Worm (Caenorhabditis elegans) whole organism, early embryonic: ENCODE measurements around the gene K06H6.4.

Experiments used
- B0310.2 ChIP-seq: sonication (generic microtip); optimal IDR thresholded peaks from 2 replicates; lab custom pipeline; 2016; ENCODE audit warnings: mild to moderate bottlenecking, missing genetic modification characterization, missing compliant biosample characterization
- F13C5.2 ChIP-seq: sonication (generic microtip); optimal IDR thresholded peaks from 2 replicates; lab custom pipeline; 2017; ENCODE audit warnings: mild to moderate bottlenecking, missing genetic modification characterization, inconsistent platforms, missing compliant biosample characterization
- aly-1 ChIP-seq: sonication (generic microtip); optimal IDR thresholded peaks from 2 replicates; lab custom pipeline; 2016; ENCODE audit warnings: missing genetic modification characterization, missing compliant biosample characterization
- ama-1 ChIP-seq: fragments of 150-350 bp; optimal IDR thresholded peaks from 2 replicates; lab custom pipeline; 2014
- ceh-13 ChIP-seq: fragments of 200-800 bp; sonication (Bioruptor generic); optimal IDR thresholded peaks from 2 replicates; lab custom pipeline; 2018; ENCODE audit warnings: mild to moderate bottlenecking, missing genetic modification characterization, missing compliant biosample characterization
- ceh-36 ChIP-seq: sonication (generic microtip); optimal IDR thresholded peaks from 2 replicates; lab custom pipeline; 2016; ENCODE audit warnings: missing genetic modification characterization, inconsistent platforms, missing compliant biosample characterization
- ets-7 ChIP-seq: sonication (generic microtip); optimal IDR thresholded peaks from 2 replicates; lab custom pipeline; 2016; ENCODE audit warnings: missing genotype, missing genetic modification characterization, missing compliant biosample characterization
- flt-1 ChIP-seq: fragments of 200-800 bp; sonication (Bioruptor generic); IDR thresholded peaks from 2 replicates; pipeline ENCODE4 v1.3.6; 2022; ENCODE audit warnings: missing genetic modification characterization, missing compliant biosample characterization
- hmbx-1 ChIP-seq: sonication (generic microtip); optimal IDR thresholded peaks from 2 replicates; lab custom pipeline; 2016; ENCODE audit warnings: mild to moderate bottlenecking, missing genetic modification characterization, missing compliant biosample characterization
- hmg-4 ChIP-seq: fragments of 200-800 bp; sonication (Bioruptor generic); optimal IDR thresholded peaks from 2 replicates; lab custom pipeline; 2018; ENCODE audit warnings: mild to moderate bottlenecking, missing genetic modification characterization, missing compliant biosample characterization
- hnd-1 ChIP-seq: sonication (generic microtip); optimal IDR thresholded peaks from 2 replicates; lab custom pipeline; 2016; ENCODE audit warnings: missing genetic modification characterization, missing compliant biosample characterization
- pes-1 ChIP-seq: fragments of 200-800 bp; sonication (Bioruptor generic); IDR thresholded peaks from 2 replicates; pipeline ENCODE4 v1.3.6; 2022; ENCODE audit warnings: missing genetic modification reagents, missing genetic modification characterization, missing compliant biosample characterization
- scrt-1 ChIP-seq: fragments of 200-800 bp; sonication (Bioruptor generic); IDR thresholded peaks from 2 replicates; pipeline ENCODE4 v1.3.6; 2022; ENCODE audit warnings: missing genetic modification characterization, missing compliant biosample characterization
- sea-1 ChIP-seq: fragments of 200-800 bp; sonication (Bioruptor generic); conservative IDR thresholded peaks from 2 replicates; pipeline ENCODE4 v1.3.6; 2022; ENCODE audit warnings: missing genetic modification characterization, missing compliant biosample characterization
- tbx-11 ChIP-seq: fragments of 200-800 bp; sonication (Bioruptor generic); IDR thresholded peaks from 2 replicates; pipeline ENCODE4 v1.3.6; 2022; ENCODE audit warnings: missing genetic modification characterization, missing compliant biosample characterization
- tbx-37 ChIP-seq: fragments of 200-800 bp; sonication (Bioruptor generic); conservative IDR thresholded peaks from 2 replicates; pipeline ENCODE4 v1.3.6; 2022; ENCODE audit warnings: missing genetic modification reagents, missing genetic modification characterization, missing compliant biosample characterization
- tra-4 ChIP-seq: sonication (generic microtip); optimal IDR thresholded peaks from 2 replicates; lab custom pipeline; 2017; ENCODE audit warnings: missing genetic modification characterization, missing compliant biosample characterization

Gene K06H6.4

ce11 chrV:592959-593358, 13.9 kb downstream of the K06H6.4 start, which contains the start of gene ZK488.5:
TSS of gene ZK488.5 (plus strand) at chrV:593259.
- no peak for TF ChIP-seq B0310.2 (tag; lab: Kevin White, UChicago)
- no peak for TF ChIP-seq hnd-1
- TF ChIP-seq tra-4 (tag; lab: Kevin White, UChicago), result no peak
- no peak for TF ChIP-seq scrt-1
- TF ChIP-seq flt-1 (GFP tag; lab: Robert Waterston, UW), result no peak
- TF ChIP-seq F13C5.2 (tag; lab: Kevin White, UChicago), result no peak
- TF ChIP-seq ama-1, result no peak
- TF ChIP-seq pes-1 (GFP tag; lab: Robert Waterston, UW), result no peak

- TF ChIP-seq hmg-4, result no peak
- TF ChIP-seq hnd-1, result no peak
- no peak for TF ChIP-seq F13C5.2 (tag; lab: Kevin White, UChicago)
- no peak for TF ChIP-seq ceh-36
- TF ChIP-seq tra-4 (tag; lab: Kevin White, UChicago), result no peak
- no peak for TF ChIP-seq ets-7 (tag; lab: Kevin White, UChicago)
- no peak for TF ChIP-seq tbx-37 (GFP tag; lab: Robert Waterston, UW)
- no peak for TF ChIP-seq tbx-11 (GFP tag; lab: Robert Waterston, UW)
- TF ChIP-seq scrt-1, result no peak
- TF ChIP-seq flt-1 (GFP tag; lab: Robert Waterston, UW), result no peak
- no peak for TF ChIP-seq ceh-13 (GFP tag; lab: Kevin White, UChicago)
- TF ChIP-seq aly-1, result no peak
- TF ChIP-seq pes-1 (GFP tag; lab: Robert Waterston, UW), result no peak
- TF ChIP-seq sea-1, result no peak
- TF ChIP-seq B0310.2 (tag; lab: Kevin White, UChicago), result no peak
- TF ChIP-seq ama-1, result no peak
- TF ChIP-seq hmbx-1 (tag; lab: Kevin White, UChicago), result no peak
Measured at ce11 chrV:596923-597322, 17.8 kb downstream of the K06H6.4 start.

ce11 chrV:597823-598222, 18.7 kb downstream of the K06H6.4 start:
- TF ChIP-seq aly-1 (no peak), hnd-1 (no peak), hmg-4 (no peak), tbx-11 (GFP tag; lab: Robert Waterston, UW) (no peak), scrt-1 (no peak), tra-4 (tag; lab: Kevin White, UChicago) (no peak), flt-1 (GFP tag; lab: Robert Waterston, UW) (no peak), ama-1 (no peak), F13C5.2 (tag; lab: Kevin White, UChicago) (no peak), ceh-36 (no peak), ets-7 (tag; lab: Kevin White, UChicago) (no peak)

- TF ChIP-seq ceh-13 (GFP tag; lab: Kevin White, UChicago) (no peak), hnd-1 (no peak), scrt-1 (no peak)
Measured at ce11 chrV:598626-599025, 19.5 kb downstream of the K06H6.4 start.

ce11 chrV:599783-600182, 20.7 kb downstream of the K06H6.4 start:
- TF ChIP-seq hnd-1 (no peak), ceh-13 (GFP tag; lab: Kevin White, UChicago) (no peak), tbx-37 (GFP tag; lab: Robert Waterston, UW) (no peak), aly-1 (no peak), flt-1 (GFP tag; lab: Robert Waterston, UW) (no peak), sea-1 (no peak), ets-7 (tag; lab: Kevin White, UChicago) (no peak), tbx-11 (GFP tag; lab: Robert Waterston, UW) (no peak), ceh-36 (no peak), F13C5.2 (tag; lab: Kevin White, UChicago) (no peak), ama-1 (no peak), B0310.2 (tag; lab: Kevin White, UChicago) (no peak), tra-4 (tag; lab: Kevin White, UChicago) (no peak), hmg-4 (no peak), pes-1 (GFP tag; lab: Robert Waterston, UW) (no peak), scrt-1 (no peak), hmbx-1 (tag; lab: Kevin White, UChicago) (no peak)

- TF ChIP-seq pes-1 (GFP tag; lab: Robert Waterston, UW) (no peak), hnd-1 (no peak), ceh-13 (GFP tag; lab: Kevin White, UChicago) (no peak), ama-1 (no peak), tbx-11 (GFP tag; lab: Robert Waterston, UW) (no peak), aly-1 (no peak), scrt-1 (no peak), ceh-36 (no peak), tra-4 (tag; lab: Kevin White, UChicago) (no peak), F13C5.2 (tag; lab: Kevin White, UChicago) (no peak), flt-1 (GFP tag; lab: Robert Waterston, UW) (no peak)
Measured at ce11 chrV:600231-600630, 21.2 kb downstream of the K06H6.4 start, which contains the start of gene nhr-251. TSS of gene nhr-251 (plus strand) at chrV:600531.

- TF ChIP-seq hmbx-1 (tag; lab: Kevin White, UChicago) (no peak), tra-4 (tag; lab: Kevin White, UChicago) (no peak), tbx-37 (GFP tag; lab: Robert Waterston, UW) (no peak), ceh-36 (no peak), flt-1 (GFP tag; lab: Robert Waterston, UW) (no peak), hnd-1 (no peak), ets-7 (tag; lab: Kevin White, UChicago) (no peak), scrt-1 (no peak), hmg-4 (no peak), pes-1 (GFP tag; lab: Robert Waterston, UW) (no peak), tbx-11 (GFP tag; lab: Robert Waterston, UW) (no peak), ceh-13 (GFP tag; lab: Kevin White, UChicago) (no peak), sea-1 (no peak)
Measured at ce11 chrV:604105-604504, 25.0 kb downstream of the K06H6.4 start, which contains the start of gene srlf-37. TSS of gene srlf-37 (minus strand) at chrV:604205.

ce11 chrV:608844-609243, 29.8 kb downstream of the K06H6.4 start, which contains the start of gene srw-109:
TSS of gene srw-109 (minus strand) at chrV:608944.
- TF ChIP-seq aly-1, result no peak
- no peak for TF ChIP-seq tbx-11 (GFP tag; lab: Robert Waterston, UW)
- TF ChIP-seq flt-1 (GFP tag; lab: Robert Waterston, UW), result no peak
- TF ChIP-seq pes-1 (GFP tag; lab: Robert Waterston, UW), result no peak
- no peak for TF ChIP-seq tbx-37 (GFP tag; lab: Robert Waterston, UW)
- no peak for TF ChIP-seq hmbx-1 (tag; lab: Kevin White, UChicago)
- no peak for TF ChIP-seq sea-1
- TF ChIP-seq tra-4 (tag; lab: Kevin White, UChicago), result no peak
- TF ChIP-seq hmg-4, result no peak
- TF ChIP-seq hnd-1, result no peak
- no peak for TF ChIP-seq ets-7 (tag; lab: Kevin White, UChicago)
- no peak for TF ChIP-seq ama-1
- TF ChIP-seq B0310.2 (tag; lab: Kevin White, UChicago), result no peak
- TF ChIP-seq ceh-13 (GFP tag; lab: Kevin White, UChicago), result no peak
